Worm (Caenorhabditis elegans) whole organism, late embryonic: ENCODE measurements around the gene gly-20.

Experiments used
- C38D4.7 ChIP-seq: fragments of 200-800 bp; sonication (Bioruptor generic); optimal IDR thresholded peaks from 2 replicates; lab custom pipeline; 2018; ENCODE audit warnings: mild to moderate bottlenecking, missing genetic modification characterization, moderate library complexity, missing compliant biosample characterization
- F13H6.1 ChIP-seq: sonication (generic microtip); optimal IDR thresholded peaks from 2 replicates; lab custom pipeline; 2016; ENCODE audit warnings: missing genetic modification characterization, missing compliant biosample characterization
- K09A11.1 ChIP-seq: sonication (generic microtip); optimal IDR thresholded peaks from 2 replicates; lab custom pipeline; 2017; ENCODE audit warnings: antibody characterized with exemption, mild to moderate bottlenecking, missing genetic modification characterization, missing compliant biosample characterization; ENCODE audit not compliant: insufficient read depth
- ceh-14 ChIP-seq: sonication (generic microtip); optimal IDR thresholded peaks from 2 replicates; lab custom pipeline; 2016; ENCODE audit warnings: missing genotype, missing genetic modification characterization, missing compliant biosample characterization
- ceh-18 ChIP-seq: sonication (generic microtip); optimal IDR thresholded peaks from 2 replicates; lab custom pipeline; 2016; ENCODE audit warnings: missing genetic modification characterization, missing compliant biosample characterization
- ceh-2 ChIP-seq: sonication (generic microtip); optimal IDR thresholded peaks from 2 replicates; lab custom pipeline; 2016; ENCODE audit warnings: missing genotype, missing genetic modification characterization, missing compliant biosample characterization
- ceh-24 ChIP-seq: sonication (generic microtip); optimal IDR thresholded peaks from 2 replicates; lab custom pipeline; 2016; ENCODE audit warnings: mild to moderate bottlenecking, missing genetic modification characterization, missing compliant biosample characterization
- ceh-34 ChIP-seq: sonication (generic microtip); optimal IDR thresholded peaks from 2 replicates; lab custom pipeline; 2016; ENCODE audit warnings: mild to moderate bottlenecking, missing genetic modification characterization, missing compliant biosample characterization
- ceh-48 ChIP-seq: sonication (generic microtip); optimal IDR thresholded peaks from 2 replicates; lab custom pipeline; 2016; ENCODE audit warnings: missing genetic modification characterization, inconsistent platforms, missing compliant biosample characterization
- ceh-6 ChIP-seq: fragments of 200-800 bp; sonication (Bioruptor generic); optimal IDR thresholded peaks from 2 replicates; lab custom pipeline; 2018; ENCODE audit warnings: mild to moderate bottlenecking, missing genetic modification characterization, missing compliant biosample characterization
- ceh-9 ChIP-seq: sonication (generic microtip); optimal IDR thresholded peaks from 2 replicates; lab custom pipeline; 2016; ENCODE audit warnings: mild to moderate bottlenecking, missing genetic modification characterization, inconsistent platforms, missing compliant biosample characterization
- elt-2 ChIP-seq: sonication (generic microtip); optimal IDR thresholded peaks from 2 replicates; lab custom pipeline; 2016; ENCODE audit warnings: missing genetic modification reagents, missing genetic modification characterization, missing compliant biosample characterization
- fkh-10 ChIP-seq: fragments of 150-350 bp; optimal IDR thresholded peaks from 2 replicates; lab custom pipeline; 2014; ENCODE audit warnings: missing biosample characterization, missing genetic modification reagents, missing genetic modification characterization
- fkh-6 ChIP-seq: sonication (generic microtip); optimal IDR thresholded peaks from 2 replicates; lab custom pipeline; 2016; ENCODE audit warnings: missing genetic modification characterization, missing compliant biosample characterization
- gmeb-2 ChIP-seq: sonication (generic microtip); optimal IDR thresholded peaks from 2 replicates; lab custom pipeline; 2016; ENCODE audit warnings: missing genetic modification characterization, inconsistent platforms, missing compliant biosample characterization
- hlh-13 ChIP-seq: fragments of 200-800 bp; sonication (Bioruptor generic); optimal IDR thresholded peaks from 2 replicates; lab custom pipeline; 2018; ENCODE audit warnings: mild to moderate bottlenecking, missing genetic modification characterization, missing compliant biosample characterization
- hlh-30 ChIP-seq: sonication (generic microtip); optimal IDR thresholded peaks from 2 replicates; lab custom pipeline; 2017; ENCODE audit warnings: antibody characterized with exemption, missing genetic modification characterization, missing compliant biosample characterization; ENCODE audit not compliant: insufficient read depth
- hlh-6 ChIP-seq: sonication (generic microtip); optimal IDR thresholded peaks from 2 replicates; lab custom pipeline; 2016; ENCODE audit warnings: missing genotype, missing genetic modification characterization, missing compliant biosample characterization
- mec-3 ChIP-seq: sonication (generic microtip); optimal IDR thresholded peaks from 2 replicates; lab custom pipeline; 2016; ENCODE audit warnings: borderline replicate concordance, missing genetic modification characterization, missing compliant biosample characterization
- nfya-1 ChIP-seq: sonication (generic microtip); optimal IDR thresholded peaks from 2 replicates; lab custom pipeline; 2017; ENCODE audit warnings: missing genetic modification characterization, mild to moderate bottlenecking, missing compliant biosample characterization, antibody characterized with exemption, moderate library complexity
- nhr-232 ChIP-seq: sonication (generic microtip); optimal IDR thresholded peaks from 2 replicates; lab custom pipeline; 2016; ENCODE audit warnings: missing genetic modification characterization, missing compliant biosample characterization
- pag-3 ChIP-seq: sonication (generic microtip); optimal IDR thresholded peaks from 2 replicates; lab custom pipeline; 2016; ENCODE audit warnings: missing compliant biosample characterization, missing genetic modification characterization, borderline replicate concordance
- pat-9 ChIP-seq: fragments of 200-800 bp; sonication (Bioruptor generic); optimal IDR thresholded peaks from 2 replicates; lab custom pipeline; 2018; ENCODE audit warnings: mild to moderate bottlenecking, missing genetic modification characterization, moderate library complexity, missing compliant biosample characterization
- pha-2 ChIP-seq: sonication (generic microtip); optimal IDR thresholded peaks from 2 replicates; lab custom pipeline; 2017; ENCODE audit warnings: mild to moderate bottlenecking, missing genetic modification characterization, missing compliant biosample characterization
- pqm-1 ChIP-seq: sonication (generic microtip); optimal IDR thresholded peaks from 2 replicates; lab custom pipeline; 2016; ENCODE audit warnings: missing genetic modification characterization, missing compliant biosample characterization
- pros-1 ChIP-seq: fragments of 150-350 bp; optimal IDR thresholded peaks from 2 replicates; lab custom pipeline; 2014; ENCODE audit warnings: missing biosample characterization, missing genetic modification reagents, missing genetic modification characterization
- rnt-1 ChIP-seq: sonication (generic microtip); optimal IDR thresholded peaks from 2 replicates; lab custom pipeline; 2016; ENCODE audit warnings: missing genetic modification characterization, missing compliant biosample characterization
- sox-2 ChIP-seq: fragments of 200-800 bp; sonication (Bioruptor generic); IDR thresholded peaks from 2 replicates; pipeline ENCODE4 v1.3.6; 2022; ENCODE audit warnings: missing genetic modification reagents, missing genetic modification characterization, missing compliant biosample characterization
- unc-3 ChIP-seq, 2 experiments: fragments of 200-800 bp in 1 of 2; sonication (Bioruptor generic) in 1 of 2; sonication (generic microtip) in 1 of 2; conservative IDR thresholded peaks in 1 of 2; optimal IDR thresholded peaks in 1 of 2; 2 replicates each; pipeline versions ENCODE4 v1.3.6 to Lab custom; 2016 to 2022; ENCODE audit warnings: missing compliant biosample characterization in 2 of 2, missing genetic modification characterization in 2 of 2, missing genetic modification reagents in 1 of 2
- unc-42 ChIP-seq: sonication (generic microtip); optimal IDR thresholded peaks from 2 replicates; lab custom pipeline; 2016; ENCODE audit warnings: missing genotype, missing genetic modification characterization, missing compliant biosample characterization
- unc-55 ChIP-seq: sonication (generic microtip); optimal IDR thresholded peaks from 2 replicates; lab custom pipeline; 2017; ENCODE audit warnings: missing biosample characterization, missing genetic modification reagents, missing genetic modification characterization
- unc-86 ChIP-seq: sonication (generic microtip); optimal IDR thresholded peaks from 2 replicates; lab custom pipeline; 2016; ENCODE audit warnings: missing genetic modification characterization, missing compliant biosample characterization
- ztf-16 ChIP-seq: sonication (generic microtip); optimal IDR thresholded peaks from 2 replicates; lab custom pipeline; 2017; ENCODE audit warnings: missing genetic modification characterization, missing compliant biosample characterization

Gene gly-20

ce11 chrV:11307781-11308180 lies 25.4 kb downstream of the gly-20 start (continued):
- TF ChIP-seq pag-3 (tag; lab: Kevin White, UChicago) (no peak), pha-2 (tag; lab: Kevin White, UChicago) (no peak), ceh-9 (tag; lab: Kevin White, UChicago) (no peak), ceh-2 (tag; lab: Kevin White, UChicago) (no peak), pqm-1 (tag; lab: Kevin White, UChicago) (no peak), unc-42 (tag; lab: Kevin White, UChicago) (no peak), gmeb-2 (no peak), unc-86 (tag; lab: Kevin White, UChicago) (no peak)

- TF ChIP-seq hlh-30 (tag; lab: Kevin White, UChicago) = no peak
- TF ChIP-seq hlh-6 (tag; lab: Kevin White, UChicago) = no peak
- no peak for TF ChIP-seq C38D4.7 (GFP tag; lab: Kevin White, UChicago)
- no peak for TF ChIP-seq ceh-48 (tag; lab: Kevin White, UChicago)
- no peak for TF ChIP-seq fkh-10 (GFP tag; lab: Kevin White, UChicago)
- TF ChIP-seq unc-3 (GFP tag; conservative IDR thresholded peaks at IDR 0.05; lab: Robert Waterston, UW) = no peak
- TF ChIP-seq unc-3 (tag; optimal IDR thresholded peaks at IDR 0.05; lab: Kevin White, UChicago) = no peak
- TF ChIP-seq ceh-2 (tag; lab: Kevin White, UChicago) = no peak
- TF ChIP-seq ceh-24 (tag; lab: Kevin White, UChicago) = no peak
- TF ChIP-seq K09A11.1 (tag; lab: Kevin White, UChicago) = no peak
- no peak for TF ChIP-seq ceh-14 (tag; lab: Kevin White, UChicago)
- no peak for TF ChIP-seq mec-3 (tag; lab: Kevin White, UChicago)
- no peak for TF ChIP-seq unc-86 (tag; lab: Kevin White, UChicago)
- TF ChIP-seq fkh-6 (tag; lab: Kevin White, UChicago) = no peak
- no peak for TF ChIP-seq elt-2
- TF ChIP-seq ceh-6 (GFP tag; lab: Kevin White, UChicago) = no peak
- TF ChIP-seq ceh-18 (tag; lab: Kevin White, UChicago) = no peak
- TF ChIP-seq sox-2 (GFP tag; lab: Robert Waterston, UW) = no peak
Measured at ce11 chrV:11308346-11308745, 26.0 kb downstream of the gly-20 start, which contains the start of gene snf-11. snf-11 (minus strand) TSS chrV:11308446.

ce11 chrV:11308915-11309314 lies 26.5 kb downstream of the gly-20 start:
- TF ChIP-seq unc-42 (tag; lab: Kevin White, UChicago) (no peak), ceh-34 (tag; lab: Kevin White, UChicago) (peak; percentile 6), hlh-6 (tag; lab: Kevin White, UChicago) (peak; percentile 15), pros-1 (no peak), hlh-13 (GFP tag; lab: Kevin White, UChicago) (no peak), rnt-1 (tag; lab: Kevin White, UChicago) (peak; percentile 66), ceh-18 (tag; lab: Kevin White, UChicago) (peak; percentile 85), F13H6.1 (tag; lab: Kevin White, UChicago) (no peak), ztf-16 (tag; lab: Kevin White, UChicago) (no peak), unc-55 (GFP tag; lab: Kevin White, UChicago) (peak; percentile 55), pat-9 (tag; lab: Kevin White, UChicago) (peak; percentile 19), nfya-1 (tag; lab: Kevin White, UChicago) (peak; percentile 59)

ce11 chrV:11311013-11311472 lies 28.7 kb downstream of the gly-20 start, which contains the start of gene T03F7.7:
T03F7.7 (plus strand) TSS chrV:11311422.
- TF ChIP-seq nhr-232 = no peak
- peak; percentile 95 for TF ChIP-seq elt-2
- TF ChIP-seq, all 69 proteins: peak for 1
